Worm (Caenorhabditis elegans) whole organism, young adult: ENCODE data around the gene F21G4.6.

Source experiments
- madf-10 ChIP-seq: sonication (generic microtip); optimal IDR thresholded peaks from 2 replicates; lab custom pipeline; 2016; ENCODE audit warnings: mild to moderate bottlenecking, missing genetic modification characterization, missing compliant biosample characterization
- madf-3 ChIP-seq: fragments of 200-800 bp; sonication (Bioruptor generic); IDR thresholded peaks from 2 replicates; pipeline ENCODE4 v1.3.6; 2022; ENCODE audit warnings: missing genetic modification reagents, missing genetic modification characterization, missing compliant biosample characterization

DNA sequence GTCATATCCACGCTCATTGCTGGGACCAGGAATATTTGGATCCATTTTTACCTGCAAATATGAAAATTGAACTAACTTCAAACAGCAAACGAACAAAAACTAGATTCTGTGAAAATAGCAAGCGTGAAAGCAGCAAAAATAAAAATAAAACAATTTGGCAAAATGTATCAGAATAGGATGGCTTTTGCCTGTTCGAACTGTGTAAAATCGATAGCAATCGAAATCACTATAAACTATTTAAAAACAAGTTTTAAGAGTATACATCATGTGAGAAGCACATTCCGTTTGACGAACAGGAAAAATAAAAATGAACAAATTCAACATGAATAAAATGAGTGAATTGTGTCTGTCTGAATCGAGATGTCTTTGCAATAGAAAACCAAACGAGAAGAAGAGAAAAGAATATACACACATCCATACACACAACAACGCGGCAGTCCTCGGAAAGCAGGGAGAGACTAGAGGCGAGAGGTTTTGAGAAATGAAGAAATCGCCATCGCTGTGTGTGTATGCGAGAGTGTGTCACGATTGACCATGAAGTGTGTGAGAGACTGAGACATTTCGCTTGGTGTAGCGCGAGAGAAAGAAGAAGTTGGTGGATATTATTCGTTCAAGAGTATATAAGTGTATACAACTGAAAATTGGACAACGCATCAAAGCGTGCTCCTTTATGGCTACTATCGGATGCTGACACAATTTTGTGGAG is 17.7 kb downstream of the F21G4.6 start, which contains the start of gene phf-34:
- TF ChIP-seq madf-3 (GFP tag; lab: Robert Waterston, UW) = no peak
- no peak for TF ChIP-seq madf-10 (tag; lab: Kevin White, UChicago)
